ENCODE assay signal across 1 fruit fly cellular context in genomic region chrX:6039431-6040016, dm6.
TF ChIP-seq lines count a peak whose summit lies in the region.

Gene CG5937, plus strand, starts transcription at chrX:6040005.

TF ChIP-seq in whole organism, embryonic, 481 proteins besides CTCF, POLR2A, EP300 and RAD21 (continued from another document and continues in another):
- no peak for TF ChIP-seq CG4854 (GFP tag; optimal IDR thresholded peaks at IDR 0.05; lab: Kevin White, UChicago)
- no peak for TF ChIP-seq CG12942 (GFP tag; optimal IDR thresholded peaks at IDR 0.05; lab: Kevin White, UChicago)
- TF ChIP-seq bcd (GFP tag; optimal IDR thresholded peaks at IDR 0.05; lab: Kevin White, UChicago): no peak
- no peak for TF ChIP-seq Side (GFP tag; optimal IDR thresholded peaks at IDR 0.05; lab: Kevin White, UChicago)
- TF ChIP-seq dimm (GFP tag; IDR thresholded peaks at IDR 0.05; lab: Robert Waterston, UW): no peak
- TF ChIP-seq Scr (GFP tag; IDR thresholded peaks at IDR 0.05; lab: Robert Waterston, UW; ENCODE audit: partially characterized antibody): no peak
- no peak for TF ChIP-seq Xbp1 (GFP tag; optimal IDR thresholded peaks at IDR 0.05; lab: Kevin White, UChicago)
- TF ChIP-seq CG15601 (tag; optimal IDR thresholded peaks at IDR 0.05; lab: Kevin White, UChicago): no peak
- no peak for TF ChIP-seq CG9876 (GFP tag; optimal IDR thresholded peaks at IDR 0.05; lab: Kevin White, UChicago)
- no peak for TF ChIP-seq sqz (GFP tag; optimal IDR thresholded peaks at IDR 0.05; lab: Kevin White, UChicago)
- no peak for TF ChIP-seq hth (optimal IDR thresholded peaks at IDR 0.05; lab: Kevin White, UChicago)
- peak; percentile 10 for TF ChIP-seq CG12659 (GFP tag; optimal IDR thresholded peaks at IDR 0.05; lab: Kevin White, UChicago)
- TF ChIP-seq CG6272 (GFP tag; IDR thresholded peaks at IDR 0.05; lab: Robert Waterston, UW): no peak
- no peak for TF ChIP-seq Hr3 (GFP tag; optimal IDR thresholded peaks at IDR 0.05; lab: Kevin White, UChicago)
- no peak for TF ChIP-seq CG8281 (tag; optimal IDR thresholded peaks at IDR 0.05; lab: Kevin White, UChicago)
- TF ChIP-seq so (GFP tag; IDR thresholded peaks at IDR 0.05; lab: Robert Waterston, UW): no peak
- no peak for TF ChIP-seq unc-4 (GFP tag; IDR thresholded peaks at IDR 0.05; lab: Robert Waterston, UW; ENCODE audit: partially characterized antibody)
- no peak for TF ChIP-seq az2 (GFP tag; optimal IDR thresholded peaks at IDR 0.05; lab: Kevin White, UChicago)
- no peak for TF ChIP-seq CG32772 (GFP tag; IDR thresholded peaks at IDR 0.05; lab: Robert Waterston, UW)
- no peak for TF ChIP-seq CG9727 (GFP tag; optimal IDR thresholded peaks at IDR 0.05; lab: Kevin White, UChicago)
- TF ChIP-seq CG11504 (tag; optimal IDR thresholded peaks at IDR 0.05; lab: Kevin White, UChicago): peak; percentile 47
- no peak for TF ChIP-seq scrt (GFP tag; optimal IDR thresholded peaks at IDR 0.05; lab: Kevin White, UChicago)
- no peak for TF ChIP-seq ato (GFP tag; IDR thresholded peaks at IDR 0.05; lab: Robert Waterston, UW; ENCODE audit: partially characterized antibody)
- no peak for TF ChIP-seq Doc3 (GFP tag; IDR thresholded peaks at IDR 0.05; lab: Robert Waterston, UW; ENCODE audit: partially characterized antibody)
- TF ChIP-seq BEAF-32 (GFP tag; optimal IDR thresholded peaks at IDR 0.05; lab: Kevin White, UChicago): no peak
- TF ChIP-seq CG15011 (GFP tag; optimal IDR thresholded peaks at IDR 0.05; lab: Kevin White, UChicago): no peak
- no peak for TF ChIP-seq CG6765 (GFP tag; optimal IDR thresholded peaks at IDR 0.05; lab: Kevin White, UChicago)
- no peak for TF ChIP-seq Myb (GFP tag; optimal IDR thresholded peaks at IDR 0.05; lab: Kevin White, UChicago)
- TF ChIP-seq en (GFP tag; optimal IDR thresholded peaks at IDR 0.05; lab: Kevin White, UChicago): no peak
- no peak for TF ChIP-seq Doc2 (GFP tag; IDR thresholded peaks at IDR 0.05; lab: Robert Waterston, UW)
- TF ChIP-seq CG12299 (tag; optimal IDR thresholded peaks at IDR 0.05; lab: Kevin White, UChicago): no peak
- TF ChIP-seq Spps (tag; optimal IDR thresholded peaks at IDR 0.05; lab: Kevin White, UChicago): no peak
- TF ChIP-seq gsb (GFP tag; IDR thresholded peaks at IDR 0.05; lab: Robert Waterston, UW): no peak
- no peak for TF ChIP-seq sob (GFP tag; IDR thresholded peaks at IDR 0.05; lab: Robert Waterston, UW)
- TF ChIP-seq CG7357 (GFP tag; IDR thresholded peaks at IDR 0.05; lab: Robert Waterston, UW): no peak
- no peak for TF ChIP-seq CG9437 (GFP tag; optimal IDR thresholded peaks at IDR 0.05; lab: Kevin White, UChicago)
- no peak for TF ChIP-seq CG8944 (GFP tag; optimal IDR thresholded peaks at IDR 0.05; lab: Kevin White, UChicago)
- TF ChIP-seq p53 (GFP tag; optimal IDR thresholded peaks at IDR 0.05; lab: Kevin White, UChicago): no peak
- TF ChIP-seq CG1647 (GFP tag; optimal IDR thresholded peaks at IDR 0.05; lab: Kevin White, UChicago): no peak
- no peak for TF ChIP-seq CG2889 (GFP tag; IDR thresholded peaks at IDR 0.05; lab: Robert Waterston, UW)
- no peak for TF ChIP-seq CG6654 (GFP tag; optimal IDR thresholded peaks at IDR 0.05; lab: Kevin White, UChicago)
- no peak for TF ChIP-seq Gug (GFP tag; IDR thresholded peaks at IDR 0.05; lab: Robert Waterston, UW)
- TF ChIP-seq Trl (optimal IDR thresholded peaks at IDR 0.05; lab: Kevin White, UChicago): no peak
- TF ChIP-seq Trl (GFP tag; optimal IDR thresholded peaks at IDR 0.05; lab: Kevin White, UChicago): no peak
- no peak for TF ChIP-seq repo (GFP tag; optimal IDR thresholded peaks at IDR 0.05; lab: Kevin White, UChicago)
- TF ChIP-seq pfk (GFP tag; optimal IDR thresholded peaks at IDR 0.05; lab: Kevin White, UChicago): no peak
- TF ChIP-seq CG10654 (GFP tag; optimal IDR thresholded peaks at IDR 0.05; lab: Kevin White, UChicago): no peak
- TF ChIP-seq lbe (GFP tag; optimal IDR thresholded peaks at IDR 0.05; lab: Kevin White, UChicago): no peak
- TF ChIP-seq CG10366 (GFP tag; IDR thresholded peaks at IDR 0.05; lab: Robert Waterston, UW): no peak
- TF ChIP-seq CG8359 (GFP tag; optimal IDR thresholded peaks at IDR 0.05; lab: Kevin White, UChicago; ENCODE audit: borderline replicate concordance): no peak
- TF ChIP-seq Dad (GFP tag; optimal IDR thresholded peaks at IDR 0.05; lab: Kevin White, UChicago): no peak
- no peak for TF ChIP-seq CG14441 (GFP tag; IDR thresholded peaks at IDR 0.05; lab: Robert Waterston, UW)
- no peak for TF ChIP-seq CG9797 (GFP tag; optimal IDR thresholded peaks at IDR 0.05; lab: Kevin White, UChicago)
- TF ChIP-seq crc (GFP tag; optimal IDR thresholded peaks at IDR 0.05; lab: Kevin White, UChicago): no peak
- no peak for TF ChIP-seq Nf-YB (GFP tag; optimal IDR thresholded peaks at IDR 0.05; lab: Kevin White, UChicago)
- no peak for TF ChIP-seq cato (GFP tag; optimal IDR thresholded peaks at IDR 0.05; lab: Kevin White, UChicago; ENCODE audit: borderline replicate concordance)
- TF ChIP-seq pzg (GFP tag; optimal IDR thresholded peaks at IDR 0.05; lab: Kevin White, UChicago): no peak
- no peak for TF ChIP-seq CG10209 (GFP tag; optimal IDR thresholded peaks at IDR 0.05; lab: Kevin White, UChicago)
- no peak for TF ChIP-seq CG32767 (GFP tag; IDR thresholded peaks at IDR 0.05; lab: Robert Waterston, UW)
- no peak for TF ChIP-seq CG4820 (GFP tag; optimal IDR thresholded peaks at IDR 0.05; lab: Kevin White, UChicago)
- no peak for TF ChIP-seq Camta (GFP tag; optimal IDR thresholded peaks at IDR 0.05; lab: Kevin White, UChicago)
- no peak for TF ChIP-seq schlank (tag; optimal IDR thresholded peaks at IDR 0.05; lab: Kevin White, UChicago)
- TF ChIP-seq row (GFP tag; IDR thresholded peaks at IDR 0.05; lab: Robert Waterston, UW): peak; percentile 38; the same call in 2 of the 3 replicates
- TF ChIP-seq CG14860 (GFP tag; IDR thresholded peaks at IDR 0.05; lab: Robert Waterston, UW; ENCODE audit: partially characterized antibody): no peak
- no peak for TF ChIP-seq CG17568 (GFP tag; optimal IDR thresholded peaks at IDR 0.05; lab: Kevin White, UChicago)
- peak; percentile 14 for TF ChIP-seq CG30403 (GFP tag; optimal IDR thresholded peaks at IDR 0.05; lab: Kevin White, UChicago)
- no peak for TF ChIP-seq inv (GFP tag; IDR thresholded peaks at IDR 0.05; lab: Robert Waterston, UW; ENCODE audit: partially characterized antibody)
- TF ChIP-seq nau (GFP tag; optimal IDR thresholded peaks at IDR 0.05; lab: Kevin White, UChicago): no peak
- TF ChIP-seq NFAT (GFP tag; IDR thresholded peaks at IDR 0.05; lab: Robert Waterston, UW): no peak
- no peak for TF ChIP-seq Oaz (GFP tag; IDR thresholded peaks at IDR 0.05; lab: Robert Waterston, UW)
- TF ChIP-seq NfI (GFP tag; optimal IDR thresholded peaks at IDR 0.05; lab: Kevin White, UChicago): peak; percentile 32
- no peak for TF ChIP-seq bab2 (GFP tag; optimal IDR thresholded peaks at IDR 0.05; lab: Kevin White, UChicago)
- TF ChIP-seq CG6791 (GFP tag; IDR thresholded peaks at IDR 0.05; lab: Robert Waterston, UW; ENCODE audit: partially characterized antibody): 0 out of 3 replicates have a peak, but pooled peaks have one; percentile 39
- no peak for TF ChIP-seq Ada2b (GFP tag; IDR thresholded peaks at IDR 0.05; lab: Robert Waterston, UW)
- peak; percentile 56 for TF ChIP-seq CG3281 (GFP tag; optimal IDR thresholded peaks at IDR 0.05; lab: Kevin White, UChicago)
- TF ChIP-seq luna (GFP tag; optimal IDR thresholded peaks at IDR 0.05; lab: Kevin White, UChicago): no peak
- TF ChIP-seq CG11456 (GFP tag; IDR thresholded peaks at IDR 0.05; lab: Robert Waterston, UW): no peak
- TF ChIP-seq Hr78 (GFP tag; optimal IDR thresholded peaks at IDR 0.05; lab: Kevin White, UChicago): no peak
- peak; percentile 18 for TF ChIP-seq CG18262 (tag; optimal IDR thresholded peaks at IDR 0.05; lab: Kevin White, UChicago)
- TF ChIP-seq CG13624 (GFP tag; optimal IDR thresholded peaks at IDR 0.05; lab: Kevin White, UChicago): no peak
- TF ChIP-seq CG9215 (GFP tag; IDR thresholded peaks at IDR 0.05; lab: Robert Waterston, UW): no peak
- no peak for TF ChIP-seq E2f1 (GFP tag; IDR thresholded peaks at IDR 0.05; lab: Robert Waterston, UW)
- TF ChIP-seq HLH3B (GFP tag; IDR thresholded peaks at IDR 0.05; lab: Robert Waterston, UW): no peak
- TF ChIP-seq hbn (GFP tag; IDR thresholded peaks at IDR 0.05; lab: Robert Waterston, UW; ENCODE audit: partially characterized antibody): no peak
- peak; percentile 18 for TF ChIP-seq Hmr (GFP tag; optimal IDR thresholded peaks at IDR 0.05; lab: Kevin White, UChicago)
- TF ChIP-seq CG2712 (tag; optimal IDR thresholded peaks at IDR 0.05; lab: Kevin White, UChicago): no peak
- no peak for TF ChIP-seq CG7745 (tag; optimal IDR thresholded peaks at IDR 0.05; lab: Kevin White, UChicago)
- TF ChIP-seq Rx (GFP tag; IDR thresholded peaks at IDR 0.05; lab: Robert Waterston, UW): no peak
- no peak for TF ChIP-seq ind (GFP tag; optimal IDR thresholded peaks at IDR 0.05; lab: Kevin White, UChicago)
- no peak for TF ChIP-seq bbx (GFP tag; IDR thresholded peaks at IDR 0.05; lab: Robert Waterston, UW; ENCODE audit: partially characterized antibody)
- TF ChIP-seq insv (GFP tag; optimal IDR thresholded peaks at IDR 0.05; lab: Kevin White, UChicago): no peak
- TF ChIP-seq nom (GFP tag; optimal IDR thresholded peaks at IDR 0.05; lab: Kevin White, UChicago): no peak
- no peak for TF ChIP-seq CG30431 (GFP tag; optimal IDR thresholded peaks at IDR 0.05; lab: Kevin White, UChicago)
- no peak for TF ChIP-seq croc (GFP tag; conservative IDR thresholded peaks at IDR 0.05; lab: Robert Waterston, UW)
- TF ChIP-seq nmo (GFP tag; optimal IDR thresholded peaks at IDR 0.05; lab: Kevin White, UChicago): peak; percentile 23
- TF ChIP-seq caup (GFP tag; optimal IDR thresholded peaks at IDR 0.05; lab: Kevin White, UChicago; ENCODE audit: severe bottlenecking): peak; percentile 12
- TF ChIP-seq crp (GFP tag; optimal IDR thresholded peaks at IDR 0.05; lab: Kevin White, UChicago): peak in 1 of 2 experiments; percentile 61
- TF ChIP-seq TFAM (GFP tag; optimal IDR thresholded peaks at IDR 0.05; lab: Kevin White, UChicago): no peak
- no peak for TF ChIP-seq CG4282 (GFP tag; optimal IDR thresholded peaks at IDR 0.05; lab: Kevin White, UChicago)
- no peak for TF ChIP-seq dati (GFP tag; IDR thresholded peaks at IDR 0.05; lab: Robert Waterston, UW)
- no peak for TF ChIP-seq CG13123 (GFP tag; optimal IDR thresholded peaks at IDR 0.05; lab: Kevin White, UChicago)
- no peak for TF ChIP-seq ab (GFP tag; optimal IDR thresholded peaks at IDR 0.05; lab: Kevin White, UChicago)
- no peak for TF ChIP-seq Stat92E (GFP tag; optimal IDR thresholded peaks at IDR 0.05; lab: Kevin White, UChicago)
- no peak for TF ChIP-seq bsh (GFP tag; optimal IDR thresholded peaks at IDR 0.05; lab: Kevin White, UChicago)
- no peak for TF ChIP-seq YL-1 (GFP tag; optimal IDR thresholded peaks at IDR 0.05; lab: Kevin White, UChicago)
- TF ChIP-seq CG7372 (GFP tag; IDR thresholded peaks at IDR 0.05; lab: Robert Waterston, UW): no peak
- TF ChIP-seq abd-A (tag; optimal IDR thresholded peaks at IDR 0.05; lab: Kevin White, UChicago): no peak
- no peak for TF ChIP-seq Rfx (GFP tag; IDR thresholded peaks at IDR 0.05; lab: Robert Waterston, UW)
- no peak for TF ChIP-seq HLH4C (GFP tag; IDR thresholded peaks at IDR 0.05; lab: Robert Waterston, UW; ENCODE audit: partially characterized antibody)
- TF ChIP-seq Asciz (GFP tag; optimal IDR thresholded peaks at IDR 0.05; lab: Kevin White, UChicago): no peak
- no peak for TF ChIP-seq CG10431 (GFP tag; optimal IDR thresholded peaks at IDR 0.05; lab: Kevin White, UChicago)
- TF ChIP-seq aop (GFP tag; IDR thresholded peaks at IDR 0.05; lab: Robert Waterston, UW): no peak
- TF ChIP-seq NK7.1 (GFP tag; optimal IDR thresholded peaks at IDR 0.05; lab: Kevin White, UChicago): no peak
- no peak for TF ChIP-seq psq (GFP tag; optimal IDR thresholded peaks at IDR 0.05; lab: Kevin White, UChicago)
- TF ChIP-seq fu2 (GFP tag; optimal IDR thresholded peaks at IDR 0.05; lab: Kevin White, UChicago): no peak
- no peak for TF ChIP-seq h (optimal IDR thresholded peaks at IDR 0.05; lab: Kevin White, UChicago)
- TF ChIP-seq Xrp1 (GFP tag; IDR thresholded peaks at IDR 0.05; lab: Robert Waterston, UW): no peak
- TF ChIP-seq Ravus (GFP tag; IDR thresholded peaks at IDR 0.05; lab: Robert Waterston, UW): no peak
- no peak for TF ChIP-seq CG3726 (GFP tag; IDR thresholded peaks at IDR 0.05; lab: Robert Waterston, UW)
- no peak for TF ChIP-seq Atf6 (GFP tag; IDR thresholded peaks at IDR 0.05; lab: Robert Waterston, UW)
- no peak for TF ChIP-seq CrebB (tag; optimal IDR thresholded peaks at IDR 0.05; lab: Kevin White, UChicago)
- TF ChIP-seq Dip2 (GFP tag; IDR thresholded peaks at IDR 0.05; lab: Robert Waterston, UW): no peak
- no peak for TF ChIP-seq Ssrp (tag; optimal IDR thresholded peaks at IDR 0.05; lab: Kevin White, UChicago)
- no peak for TF ChIP-seq CG1024 (GFP tag; IDR thresholded peaks at IDR 0.05; lab: Robert Waterston, UW)
- peak; percentile 13 for TF ChIP-seq CG10267 (tag; optimal IDR thresholded peaks at IDR 0.05; lab: Kevin White, UChicago)
- TF ChIP-seq Oli (tag; optimal IDR thresholded peaks at IDR 0.05; lab: Kevin White, UChicago): no peak
- no peak for TF ChIP-seq CG11085 (GFP tag; IDR thresholded peaks at IDR 0.05; lab: Robert Waterston, UW)
- no peak for TF ChIP-seq chm (GFP tag; IDR thresholded peaks at IDR 0.05; lab: Robert Waterston, UW)
- no peak for TF ChIP-seq klu (GFP tag; IDR thresholded peaks at IDR 0.05; lab: Robert Waterston, UW)
- peak; percentile 4 for TF ChIP-seq tin (GFP tag; optimal IDR thresholded peaks at IDR 0.05; lab: Kevin White, UChicago)
- no peak for TF ChIP-seq CG16813 (GFP tag; IDR thresholded peaks at IDR 0.05; lab: Robert Waterston, UW; ENCODE audit: partially characterized antibody)
- TF ChIP-seq CG16779 (GFP tag; IDR thresholded peaks at IDR 0.05; lab: Robert Waterston, UW): no peak
- TF ChIP-seq sr (GFP tag; IDR thresholded peaks at IDR 0.05; lab: Robert Waterston, UW): no peak
- TF ChIP-seq gem (tag; optimal IDR thresholded peaks at IDR 0.05; lab: Kevin White, UChicago): no peak
- TF ChIP-seq Nf-YC (tag; optimal IDR thresholded peaks at IDR 0.05; lab: Kevin White, UChicago): peak; percentile 46
- TF ChIP-seq CG1832 (GFP tag; optimal IDR thresholded peaks at IDR 0.05; lab: Kevin White, UChicago): no peak
- TF ChIP-seq CG4424 (GFP tag; optimal IDR thresholded peaks at IDR 0.05; lab: Kevin White, UChicago): no peak
- TF ChIP-seq MBD-R2 (GFP tag; IDR thresholded peaks at IDR 0.05; lab: Robert Waterston, UW): no peak
- no peak for TF ChIP-seq Aef1 (GFP tag; IDR thresholded peaks at IDR 0.05; lab: Robert Waterston, UW)
- no peak for TF ChIP-seq HLHmδ (GFP tag; optimal IDR thresholded peaks at IDR 0.05; lab: Kevin White, UChicago)
